Fruit fly (Drosophila melanogaster) whole organism, embryonic: ENCODE measurements around the gene CG15196.
A peak's percentile ranks its signal among the peaks of the same experiment; 100 is the strongest.

Source experiments
- Asciz ChIP-seq: fragments of 200-800 bp; sonication (Bioruptor generic); optimal IDR thresholded peaks from 2 replicates; lab custom pipeline; 2017; ENCODE audit warnings: missing biosample characterization, mild to moderate bottlenecking, missing genetic modification characterization, missing genetic modification reagents
- BEAF-32 ChIP-seq: fragments of 200-800 bp; sonication (Bioruptor generic); optimal IDR thresholded peaks from 3 replicates; lab custom pipeline; 2017; ENCODE audit warnings: missing biosample characterization, missing genetic modification characterization, mild to moderate bottlenecking, moderate library complexity, missing genetic modification reagents
- BtbVII ChIP-seq: fragments of 200-800 bp; sonication (Bioruptor generic); optimal IDR thresholded peaks from 3 replicates; lab custom pipeline; 2017; ENCODE audit warnings: missing biosample characterization, mild to moderate bottlenecking, missing genetic modification characterization
- CG10267 ChIP-seq: fragments of 200-800 bp; sonication (Bioruptor generic); optimal IDR thresholded peaks from 2 replicates; lab custom pipeline; 2018; ENCODE audit warnings: missing biosample characterization, mild to moderate bottlenecking, missing genetic modification characterization, moderate library complexity
- CG11456 ChIP-seq: fragments of 200-800 bp; sonication (Bioruptor generic); IDR thresholded peaks from 3 replicates; pipeline ENCODE4 v1.3.6; 2022; ENCODE audit warnings: missing biosample characterization, missing genetic modification characterization
- CG12104 ChIP-seq: fragments of 200-800 bp; sonication (Bioruptor generic); optimal IDR thresholded peaks from 3 replicates; lab custom pipeline; 2016; ENCODE audit warnings: missing biosample characterization, missing genetic modification characterization
- CG12744 ChIP-seq: fragments of 200-800 bp; sonication (Bioruptor generic); optimal IDR thresholded peaks from 2 replicates; lab custom pipeline; 2016; ENCODE audit warnings: missing biosample characterization, missing genetic modification characterization
- CG13287 ChIP-seq: fragments of 200-800 bp; sonication (Bioruptor generic); IDR thresholded peaks from 2 replicates; pipeline ENCODE4 v1.3.6; 2022; ENCODE audit warnings: missing biosample characterization, missing genetic modification characterization; ENCODE audit not compliant: partially characterized antibody
- CG15479 ChIP-seq: fragments of 200-800 bp; sonication (Bioruptor generic); optimal IDR thresholded peaks from 3 replicates; lab custom pipeline; 2019; ENCODE audit warnings: missing biosample characterization, mild to moderate bottlenecking, missing genetic modification characterization, moderate library complexity
- CG2116 ChIP-seq: fragments of 200-800 bp; sonication (Bioruptor generic); optimal IDR thresholded peaks from 3 replicates; lab custom pipeline; 2018; ENCODE audit warnings: missing biosample characterization, mild to moderate bottlenecking, missing genetic modification characterization
- CG34224 ChIP-seq: fragments of 200-800 bp; sonication (Bioruptor generic); IDR thresholded peaks from 3 replicates; pipeline ENCODE4 v1.3.6; 2022; ENCODE audit warnings: missing biosample characterization, missing genetic modification characterization; ENCODE audit not compliant: partially characterized antibody
- CG34422 ChIP-seq: fragments of 200-800 bp; sonication (Bioruptor generic); IDR thresholded peaks from 3 replicates; pipeline ENCODE4 v1.3.6; 2022; ENCODE audit warnings: missing biosample characterization, missing genetic modification characterization
- CG5180 ChIP-seq: fragments of 200-800 bp; sonication (Bioruptor generic); optimal IDR thresholded peaks from 3 replicates; lab custom pipeline; 2017; ENCODE audit warnings: missing biosample characterization, missing genetic modification characterization, mild to moderate bottlenecking, moderate library complexity, missing genetic modification reagents
- CG9797 ChIP-seq: fragments of 200-800 bp; sonication (Bioruptor generic); optimal IDR thresholded peaks from 3 replicates; lab custom pipeline; 2018; ENCODE audit warnings: missing biosample characterization, mild to moderate bottlenecking, missing genetic modification characterization
- Dbx ChIP-seq: fragments of 200-800 bp; sonication (Bioruptor generic); IDR thresholded peaks from 3 replicates; pipeline ENCODE4 v1.3.6; 2022; ENCODE audit warnings: missing biosample characterization, missing genetic modification characterization
- E2f2 ChIP-seq: fragments of 200-800 bp; sonication (Bioruptor generic); IDR thresholded peaks from 2 replicates; pipeline ENCODE4 v1.3.6; 2022; ENCODE audit warnings: missing biosample characterization, missing genetic modification characterization
- HLH4C ChIP-seq: fragments of 200-800 bp; sonication (Bioruptor generic); IDR thresholded peaks from 3 replicates; pipeline ENCODE4 v1.3.6; 2022; ENCODE audit warnings: missing biosample characterization, missing genetic modification characterization; ENCODE audit not compliant: partially characterized antibody
- HLH54F ChIP-seq: fragments of 200-800 bp; sonication (Bioruptor generic); optimal IDR thresholded peaks from 3 replicates; lab custom pipeline; 2016; ENCODE audit warnings: missing biosample characterization, missing genetic modification characterization
- Hand ChIP-seq: fragments of 200-800 bp; sonication (Bioruptor generic); optimal IDR thresholded peaks from 2 replicates; lab custom pipeline; 2017; ENCODE audit warnings: mild to moderate bottlenecking, missing biosample characterization, missing genetic modification reagents, missing genetic modification characterization
- Hmr ChIP-seq: fragments of 200-800 bp; sonication (Bioruptor generic); optimal IDR thresholded peaks from 3 replicates; lab custom pipeline; 2017; ENCODE audit warnings: mild to moderate bottlenecking, missing biosample characterization, missing genetic modification reagents, missing genetic modification characterization
- Hr3 ChIP-seq: fragments of 200-800 bp; sonication (Bioruptor generic); optimal IDR thresholded peaks from 3 replicates; lab custom pipeline; 2016; ENCODE audit warnings: missing biosample characterization, missing genetic modification characterization
- Hr51 ChIP-seq, 2 experiments: fragments of 200-800 bp; sonication (Bioruptor generic); optimal IDR thresholded peaks; 2 replicates in 1 of 2; 3 replicates in 1 of 2; lab custom pipeline; 2016 to 2018; ENCODE audit warnings: missing biosample characterization in 2 of 2, missing genetic modification characterization in 2 of 2, mild to moderate bottlenecking in 1 of 2, moderate library complexity in 1 of 2
- Jarid2 ChIP-seq: fragments of 200-800 bp; sonication (Bioruptor generic); optimal IDR thresholded peaks from 3 replicates; lab custom pipeline; 2017; ENCODE audit warnings: mild to moderate bottlenecking, missing biosample characterization, missing genetic modification reagents, missing genetic modification characterization
- Lhr ChIP-seq: fragments of 200-800 bp; sonication (Bioruptor generic); optimal IDR thresholded peaks from 3 replicates; lab custom pipeline; 2017; ENCODE audit warnings: mild to moderate bottlenecking, missing biosample characterization, missing genetic modification reagents, missing genetic modification characterization
- MBD-R2 ChIP-seq: fragments of 200-800 bp; sonication (Bioruptor generic); IDR thresholded peaks from 2 replicates; pipeline ENCODE4 v1.3.6; 2022; ENCODE audit warnings: missing biosample characterization, missing genetic modification characterization
- Med ChIP-seq: fragments of 200-800 bp; sonication (Bioruptor generic); peaks from one replicate; lab custom pipeline; 2016; ENCODE audit warnings: missing biosample characterization, missing genetic modification characterization, mild to moderate bottlenecking, inconsistent platforms, moderate library complexity
- Mes4 ChIP-seq: fragments of 200-800 bp; sonication (Bioruptor generic); optimal IDR thresholded peaks from 2 replicates; lab custom pipeline; 2016; ENCODE audit warnings: missing biosample characterization, missing genetic modification characterization
- NFAT ChIP-seq: fragments of 200-800 bp; sonication (Bioruptor generic); IDR thresholded peaks from 2 replicates; pipeline ENCODE4 v1.3.6; 2022; ENCODE audit warnings: missing biosample characterization, missing genetic modification characterization
- Taf1 ChIP-seq: fragments of 200-800 bp; sonication (Bioruptor generic); IDR thresholded peaks from 2 replicates; pipeline ENCODE4 v1.3.6; 2022; ENCODE audit warnings: missing biosample characterization, missing genetic modification characterization
- amos ChIP-seq: fragments of 200-800 bp; sonication (Bioruptor generic); IDR thresholded peaks from 2 replicates; pipeline ENCODE4 v1.3.6; 2022; ENCODE audit warnings: missing biosample characterization, missing genetic modification characterization; ENCODE audit not compliant: partially characterized antibody
- bbx ChIP-seq: fragments of 200-800 bp; sonication (Bioruptor generic); IDR thresholded peaks from 2 replicates; pipeline ENCODE4 v1.3.6; 2022; ENCODE audit warnings: missing biosample characterization, missing genetic modification characterization; ENCODE audit not compliant: partially characterized antibody
- bowl ChIP-seq: fragments of 200-800 bp; sonication (Bioruptor generic); IDR thresholded peaks from 2 replicates; pipeline ENCODE4 v1.3.6; 2022; ENCODE audit warnings: missing biosample characterization, missing genetic modification characterization
- gcm ChIP-seq: fragments of 200-800 bp; sonication (Bioruptor generic); optimal IDR thresholded peaks from 2 replicates; lab custom pipeline; 2019; ENCODE audit warnings: missing biosample characterization, mild to moderate bottlenecking, missing genetic modification characterization, moderate library complexity
- gro ChIP-seq: fragments of 200-800 bp; sonication (Bioruptor generic); optimal IDR thresholded peaks from 2 replicates; lab custom pipeline; 2016; ENCODE audit warnings: missing biosample characterization, missing genetic modification characterization
- pita ChIP-seq: fragments of 200-800 bp; sonication (Bioruptor generic); optimal IDR thresholded peaks from 2 replicates; lab custom pipeline; 2017; ENCODE audit warnings: missing biosample characterization, mild to moderate bottlenecking, missing genetic modification characterization
- pzg ChIP-seq: fragments of 200-800 bp; sonication (Bioruptor generic); optimal IDR thresholded peaks from 3 replicates; lab custom pipeline; 2018; ENCODE audit warnings: missing biosample characterization, mild to moderate bottlenecking, missing genetic modification characterization, moderate library complexity
- rib ChIP-seq: fragments of 200-800 bp; sonication (Bioruptor generic); IDR thresholded peaks from 2 replicates; pipeline ENCODE4 v1.3.6; 2022; ENCODE audit warnings: missing biosample characterization, missing genetic modification characterization
- sd ChIP-seq: fragments of 200-800 bp; sonication (Bioruptor generic); optimal IDR thresholded peaks from 3 replicates; lab custom pipeline; 2018; ENCODE audit warnings: missing biosample characterization, mild to moderate bottlenecking, missing genetic modification characterization, moderate library complexity
- so ChIP-seq: fragments of 200-800 bp; sonication (Bioruptor generic); IDR thresholded peaks from 3 replicates; pipeline ENCODE4 v1.3.6; 2022; ENCODE audit warnings: missing biosample characterization, missing genetic modification characterization
- stc ChIP-seq: fragments of 200-800 bp; sonication (Bioruptor generic); IDR thresholded peaks from 2 replicates; pipeline ENCODE4 v1.3.6; 2022; ENCODE audit warnings: missing biosample characterization, missing genetic modification characterization
- tll ChIP-seq, 2 experiments: fragments of 200-800 bp in 1 of 2; fragments of >200 bp in 1 of 2; sonication (Bioruptor generic) in 1 of 2; optimal IDR thresholded peaks; 2 replicates each; lab custom pipeline; 2017 to 2019; ENCODE audit warnings: missing biosample characterization in 2 of 2, missing genetic modification characterization in 2 of 2, mild to moderate bottlenecking in 1 of 2, moderate library complexity in 1 of 2
- trem ChIP-seq: fragments of 200-800 bp; optimal IDR thresholded peaks from 3 replicates; lab custom pipeline; 2019; ENCODE audit warnings: missing biosample characterization, mild to moderate bottlenecking, missing genetic modification characterization, moderate library complexity
- trh ChIP-seq: fragments of 200-800 bp; sonication (Bioruptor generic); optimal IDR thresholded peaks from 2 replicates; lab custom pipeline; 2016; ENCODE audit warnings: missing biosample characterization, missing genetic modification characterization
- vnd ChIP-seq: fragments of 200-800 bp; sonication (Bioruptor generic); IDR thresholded peaks from 3 replicates; pipeline ENCODE4 v1.3.6; 2022; ENCODE audit warnings: missing biosample characterization, missing genetic modification characterization; ENCODE audit not compliant: partially characterized antibody
- zen ChIP-seq: fragments of 200-800 bp; sonication (Bioruptor generic); optimal IDR thresholded peaks from 3 replicates; lab custom pipeline; 2018; ENCODE audit warnings: missing biosample characterization, mild to moderate bottlenecking, missing genetic modification characterization, moderate library complexity
- zen2 ChIP-seq: fragments of 200-800 bp; sonication (Bioruptor generic); IDR thresholded peaks from 3 replicates; pipeline ENCODE4 v1.3.6; 2022; ENCODE audit warnings: missing biosample characterization, missing genetic modification characterization; ENCODE audit not compliant: partially characterized antibody

Gene CG15196

dm6 chrX:11389494-11390447 is 20.0 kb upstream of the CG15196 start (continued):
- peak; percentile 13 for TF ChIP-seq Hmr
- TF ChIP-seq trh (GFP tag; lab: Kevin White, UChicago) = no peak
- TF ChIP-seq CG13287 (GFP tag; lab: Robert Waterston, UW) = peak; percentile 76
- TF ChIP-seq tll (GFP tag; optimal IDR thresholded peaks at IDR 0.05; lab: Kevin White, UChicago) = peak in 1 of 2 experiments; percentile 15
- TF ChIP-seq pzg (GFP tag; lab: Kevin White, UChicago) = peak; percentile 36
- peak; percentile 60; the same call in 1 of the 2 replicates for TF ChIP-seq stc (GFP tag; lab: Robert Waterston, UW)
- no peak for TF ChIP-seq Hand (GFP tag; lab: Kevin White, UChicago)
- peak; percentile 74 for TF ChIP-seq zen2 (GFP tag; lab: Robert Waterston, UW)
- peak; percentile 54 for TF ChIP-seq Med
- peak; percentile 65 for TF ChIP-seq BEAF-32 (GFP tag; lab: Kevin White, UChicago)
- peak; percentile 25 for TF ChIP-seq BtbVII (GFP tag; lab: Kevin White, UChicago)
- peak; percentile 2 for TF ChIP-seq zen (tag; lab: Kevin White, UChicago)
- peak; percentile 81 for TF ChIP-seq bbx (GFP tag; lab: Robert Waterston, UW)
- TF ChIP-seq Dbx (GFP tag; lab: Robert Waterston, UW) = 0 out of 3 replicates have a peak, but pooled peaks have one; percentile 23
- TF ChIP-seq CG9797 = peak; percentile 65
- peak; percentile 78; the same call in 2 of the 3 replicates for TF ChIP-seq CG34224
- TF ChIP-seq CG12104 = no peak
- peak; percentile 56 for TF ChIP-seq CG2116 (GFP tag; lab: Kevin White, UChicago)
- TF ChIP-seq CG12744 (GFP tag; lab: Kevin White, UChicago) = no peak
- TF ChIP-seq CG15479 = peak; percentile 13
- 0 out of 2 replicates have a peak, but pooled peaks have one; percentile 13 for TF ChIP-seq MBD-R2 (GFP tag; lab: Robert Waterston, UW)
- TF ChIP-seq gcm (GFP tag; lab: Kevin White, UChicago) = no peak
- peak; percentile 58 for TF ChIP-seq Jarid2 (GFP tag; lab: Kevin White, UChicago)
- TF ChIP-seq E2f2 = 0 out of 2 replicates have a peak, but pooled peaks have one; percentile 15
- peak; percentile 12 for TF ChIP-seq sd (tag; lab: Kevin White, UChicago)
- TF ChIP-seq Lhr (GFP tag; lab: Kevin White, UChicago) = peak; percentile 49
- peak; percentile 57; the same call in 1 of the 2 replicates for TF ChIP-seq amos
- TF ChIP-seq Hr51 (GFP tag; optimal IDR thresholded peaks at IDR 0.05; lab: Kevin White, UChicago) = no peak
- TF ChIP-seq Hr3 (GFP tag; lab: Kevin White, UChicago) = no peak
- TF ChIP-seq CG34422 (GFP tag; lab: Robert Waterston, UW) = peak; percentile 43; the same call in 1 of the 3 replicates
- TF ChIP-seq vnd (GFP tag; lab: Robert Waterston, UW) = peak; percentile 68; the same call in 2 of the 3 replicates
- no peak for TF ChIP-seq bowl (GFP tag; lab: Robert Waterston, UW)
- TF ChIP-seq Mes4 (GFP tag; lab: Kevin White, UChicago) = no peak
- peak; percentile 1 for TF ChIP-seq Asciz (GFP tag; lab: Kevin White, UChicago)
- TF ChIP-seq CG5180 (GFP tag; lab: Kevin White, UChicago) = peak; percentile 16
- no peak for TF ChIP-seq gro (GFP tag; lab: Kevin White, UChicago)
- peak; percentile 41 for TF ChIP-seq pita
- peak; percentile 17 for TF ChIP-seq CG10267 (tag; lab: Kevin White, UChicago)
- no peak for TF ChIP-seq HLH54F (GFP tag; lab: Kevin White, UChicago)
- no peak for TF ChIP-seq CG11456
- TF ChIP-seq rib (GFP tag; lab: Robert Waterston, UW) = peak; percentile 29; the same call in 1 of the 2 replicates
- TF ChIP-seq HLH4C = peak; percentile 94
- TF ChIP-seq so (GFP tag; lab: Robert Waterston, UW) = 0 out of 3 replicates have a peak, but pooled peaks have one; percentile 30
- TF ChIP-seq trem (tag; lab: Kevin White, UChicago) = peak; percentile 47
- no peak for TF ChIP-seq Taf1 (GFP tag; lab: Robert Waterston, UW)
- TF ChIP-seq NFAT (GFP tag; lab: Robert Waterston, UW) = no peak
